Worm (Caenorhabditis elegans) whole organism, early embryonic: ENCODE measurements around the gene clc-32.

Source experiments
- F13C5.2 ChIP-seq: sonication (generic microtip); optimal IDR thresholded peaks from 2 replicates; lab custom pipeline; 2017; ENCODE audit warnings: mild to moderate bottlenecking, missing genetic modification characterization, inconsistent platforms, missing compliant biosample characterization
- aly-1 ChIP-seq: sonication (generic microtip); optimal IDR thresholded peaks from 2 replicates; lab custom pipeline; 2016; ENCODE audit warnings: missing genetic modification characterization, missing compliant biosample characterization
- ama-1 ChIP-seq: fragments of 150-350 bp; optimal IDR thresholded peaks from 2 replicates; lab custom pipeline; 2014
- hmbx-1 ChIP-seq: sonication (generic microtip); optimal IDR thresholded peaks from 2 replicates; lab custom pipeline; 2016; ENCODE audit warnings: mild to moderate bottlenecking, missing genetic modification characterization, missing compliant biosample characterization
- pes-1 ChIP-seq: fragments of 200-800 bp; sonication (Bioruptor generic); IDR thresholded peaks from 2 replicates; pipeline ENCODE4 v1.3.6; 2022; ENCODE audit warnings: missing genetic modification reagents, missing genetic modification characterization, missing compliant biosample characterization
- tra-4 ChIP-seq: sonication (generic microtip); optimal IDR thresholded peaks from 2 replicates; lab custom pipeline; 2017; ENCODE audit warnings: missing genetic modification characterization, missing compliant biosample characterization

DNA sequence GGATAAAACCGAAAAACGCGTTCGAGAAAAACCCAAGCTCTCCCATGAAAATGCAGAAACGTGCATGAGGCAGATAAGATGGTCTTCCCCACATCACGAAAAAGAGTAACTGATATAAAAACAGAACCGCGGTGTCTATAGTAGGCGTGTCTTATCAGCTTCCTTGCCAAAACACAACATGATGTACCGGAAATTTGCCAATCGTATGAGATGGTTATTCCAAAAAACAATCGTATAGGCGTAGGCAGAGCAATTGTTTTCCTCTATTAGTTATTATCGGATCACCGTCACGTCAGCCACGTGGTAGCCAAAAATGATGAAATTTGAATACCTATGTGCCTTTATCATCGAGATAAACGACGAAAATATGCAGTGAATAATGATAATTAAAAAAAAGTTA, 41.5 kb downstream of the clc-32 start, which contains the start of gene str-7:
- TF ChIP-seq tra-4 (tag; lab: Kevin White, UChicago) (no peak), pes-1 (GFP tag; lab: Robert Waterston, UW) (no peak), ama-1 (lab: Kevin White, UChicago) (no peak), aly-1 (tag; lab: Kevin White, UChicago) (no peak), F13C5.2 (tag; lab: Kevin White, UChicago) (no peak), hmbx-1 (tag; lab: Kevin White, UChicago) (no peak)
